Fruit fly (Drosophila melanogaster) whole organism, larva: ENCODE measurements around the gene Mettl3.
A peak's percentile ranks its signal among the peaks of the same experiment; 100 is the strongest.

ENCODE experiments used
- noc ChIP-seq: fragments of 200-800 bp; sonication (Bioruptor generic); optimal IDR thresholded peaks from 3 replicates; lab custom pipeline; 2019; ENCODE audit warnings: missing biosample characterization, mild to moderate bottlenecking, missing genetic modification characterization, moderate library complexity

Gene Mettl3

DNA sequence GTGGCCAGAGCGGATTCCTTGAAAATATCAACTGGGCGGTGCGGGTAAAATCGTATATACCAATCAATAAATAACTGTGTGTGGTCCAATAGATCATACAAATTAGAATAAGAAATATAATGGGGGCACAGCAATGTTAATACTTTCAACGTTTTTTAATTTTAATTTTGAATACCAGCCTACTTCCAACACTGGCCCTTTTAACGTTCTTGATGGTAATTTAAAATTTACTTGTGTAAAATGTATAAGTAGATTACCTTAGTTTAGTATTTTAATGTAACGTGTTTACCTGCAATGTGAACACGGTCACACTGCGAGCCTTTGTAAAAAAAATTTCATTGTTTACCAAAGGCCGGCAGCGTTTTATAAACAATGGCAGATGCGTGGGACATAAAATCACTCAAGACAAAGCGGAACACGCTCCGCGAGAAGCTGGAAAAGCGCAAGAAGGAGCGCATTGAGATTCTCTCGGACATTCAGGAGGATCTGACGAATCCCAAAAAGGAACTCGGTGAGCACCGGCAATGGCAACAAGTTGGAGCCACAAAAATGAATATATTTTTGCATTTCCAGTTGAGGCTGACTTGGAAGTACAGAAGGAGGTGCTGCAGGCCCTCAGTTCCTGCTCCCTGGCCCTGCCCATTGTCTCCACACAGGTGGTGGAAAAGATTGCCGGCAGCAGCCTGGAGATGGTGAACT is at the start of gene Mettl3, which contains the start of gene KrT95D:
TSS of gene Mettl3 (plus strand) at position 333 of the 699 bp plus-strand sequence.
TSS of gene KrT95D (minus strand) at position 3 of the 699 bp plus-strand sequence.
- TF ChIP-seq noc (tag; lab: Kevin White, UChicago) = no peak

DNA sequence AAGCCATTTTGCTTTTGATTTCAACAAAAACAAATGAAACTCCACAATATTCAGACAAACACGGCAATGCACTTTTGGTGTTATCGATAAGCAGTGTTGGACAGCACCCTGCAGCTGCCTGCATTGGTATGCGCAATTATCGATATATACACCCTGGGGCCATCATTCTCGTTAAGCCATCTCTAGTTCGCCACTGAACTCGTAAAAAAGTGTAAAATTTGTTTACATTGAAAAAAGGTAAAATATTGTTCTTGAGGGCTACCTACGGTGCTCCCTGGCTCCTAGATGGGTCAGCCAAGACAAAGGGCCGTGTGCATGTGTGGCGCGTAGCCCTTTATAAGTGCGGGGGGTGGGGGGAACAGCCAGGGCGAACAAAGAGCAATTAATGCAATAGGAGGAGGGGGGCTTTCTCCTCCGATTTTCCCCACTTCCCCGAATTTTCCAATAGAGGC is 45.5 kb upstream of the Mettl3 start, which contains the start of the genes CG13603 and CG5902:
TSS of gene CG13603 (minus strand) at position 91 of the 452 bp plus-strand sequence.
TSS of gene CG5902 (plus strand) at position 164 of the 452 bp plus-strand sequence.
- TF ChIP-seq noc (tag; lab: Kevin White, UChicago) = no peak

DNA sequence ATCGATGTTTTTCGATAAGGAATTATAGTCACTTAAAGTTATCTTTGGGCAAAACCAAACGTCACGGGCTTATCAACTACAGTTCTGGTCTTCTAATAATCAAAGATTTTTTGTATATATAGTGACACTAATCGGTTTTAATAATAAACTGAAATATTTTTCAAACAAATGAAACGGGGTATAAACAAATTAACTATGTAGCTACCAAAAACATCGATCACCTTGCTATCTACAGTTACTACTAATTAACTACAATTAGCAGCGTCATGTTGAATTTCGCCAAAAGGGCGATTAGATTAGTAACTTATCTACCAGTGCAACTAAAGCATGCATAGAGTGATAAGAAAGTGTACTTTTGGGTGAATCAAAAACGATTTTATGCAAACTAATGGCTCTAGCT is 40.6 kb upstream of the Mettl3 start:
- TF ChIP-seq noc (tag; lab: Kevin White, UChicago) = no peak

DNA sequence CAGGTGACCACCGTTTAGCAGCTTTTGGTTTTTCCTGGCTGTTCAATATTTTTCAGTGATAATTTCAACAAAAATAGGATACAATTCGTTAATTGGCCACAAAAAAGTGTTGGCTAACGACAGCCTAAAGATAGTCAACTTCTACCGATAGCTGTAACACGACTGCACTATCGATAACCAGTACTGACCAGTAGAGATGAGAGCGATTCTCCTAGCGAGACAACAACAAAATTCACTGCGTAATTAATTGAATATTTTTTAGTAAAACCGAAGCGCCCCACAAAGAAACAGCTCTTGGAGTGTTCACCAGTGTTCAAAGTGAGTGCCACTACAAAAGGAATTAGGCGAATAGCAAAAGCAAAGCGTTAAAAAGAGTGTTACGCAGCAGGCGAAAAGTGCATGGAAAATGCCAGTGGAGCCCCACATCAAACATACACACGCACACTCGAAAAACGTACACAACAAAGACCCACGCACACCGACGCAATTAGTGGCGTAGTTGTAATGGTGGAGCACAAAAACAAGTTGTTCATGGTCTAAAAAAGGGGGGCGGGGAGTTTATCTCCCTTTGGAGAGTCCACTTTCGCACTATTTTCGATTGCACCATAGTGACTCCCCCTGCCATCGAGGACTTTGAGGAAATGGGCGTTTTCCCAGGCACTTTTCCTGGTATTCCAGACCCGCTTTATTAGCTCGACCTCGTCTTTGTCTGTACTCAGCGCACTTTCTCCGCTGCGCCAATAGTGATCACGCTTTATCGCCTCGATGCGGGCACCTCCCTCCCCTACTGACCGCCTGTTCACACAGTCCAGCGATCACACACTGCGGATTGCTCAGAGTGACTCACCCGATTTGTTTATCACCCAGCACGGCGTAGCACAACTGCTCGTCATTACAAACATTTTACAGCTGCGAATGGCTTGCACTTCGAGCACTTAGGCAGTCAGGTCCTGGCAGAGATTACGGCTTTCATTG is 38.8 kb upstream of the Mettl3 start, which contains the start of the genes Epp and Rab7:
TSS of gene Epp (minus strand) at position 94 of the 975 bp plus-strand sequence.
TSS of gene Rab7 (plus strand) at position 186 of the 975 bp plus-strand sequence.
- TF ChIP-seq noc (tag; lab: Kevin White, UChicago) = peak; percentile 20

DNA sequence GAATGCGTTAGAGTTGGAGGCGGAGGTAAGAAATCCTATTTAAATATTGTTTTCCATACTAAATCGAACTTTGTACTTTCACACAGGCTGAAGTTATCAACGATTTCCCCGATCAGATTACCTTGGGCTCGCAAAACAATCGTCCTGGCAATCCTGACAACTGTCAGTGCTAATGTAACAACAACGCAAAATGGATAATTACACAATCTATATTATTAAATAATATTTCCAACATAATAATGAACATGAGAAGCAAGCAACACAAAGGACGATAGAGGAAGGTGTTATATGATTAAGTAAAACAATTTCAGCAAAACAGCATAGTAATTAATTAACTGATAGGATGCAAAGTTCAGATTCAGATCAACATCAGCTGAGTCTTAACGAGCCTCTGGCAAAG is 37.4 kb upstream of the Mettl3 start:
- no peak for TF ChIP-seq noc (tag; lab: Kevin White, UChicago)

DNA sequence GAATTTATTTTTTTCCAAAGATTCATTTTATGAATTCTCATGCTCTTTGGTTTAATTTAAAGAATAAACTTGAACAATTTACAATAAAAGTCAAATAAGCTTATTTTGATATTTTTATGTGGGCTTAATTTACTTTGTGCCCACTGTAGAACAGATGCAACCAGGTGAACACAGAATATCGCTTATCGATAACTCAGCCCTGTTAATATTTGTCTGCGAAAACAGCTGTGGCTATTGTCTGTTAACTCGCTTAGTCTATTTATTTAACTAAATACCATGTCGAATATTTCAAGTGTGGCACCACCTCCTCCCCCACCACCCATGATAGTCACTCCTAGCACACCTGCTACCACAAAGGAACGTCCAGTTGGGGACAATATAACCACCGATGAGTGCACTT is 36.5 kb upstream of the Mettl3 start, which contains the start of gene CG33108:
TSS of gene CG33108 (plus strand) at position 200 of the 400 bp plus-strand sequence.
- TF ChIP-seq noc (tag; lab: Kevin White, UChicago) = no peak

DNA sequence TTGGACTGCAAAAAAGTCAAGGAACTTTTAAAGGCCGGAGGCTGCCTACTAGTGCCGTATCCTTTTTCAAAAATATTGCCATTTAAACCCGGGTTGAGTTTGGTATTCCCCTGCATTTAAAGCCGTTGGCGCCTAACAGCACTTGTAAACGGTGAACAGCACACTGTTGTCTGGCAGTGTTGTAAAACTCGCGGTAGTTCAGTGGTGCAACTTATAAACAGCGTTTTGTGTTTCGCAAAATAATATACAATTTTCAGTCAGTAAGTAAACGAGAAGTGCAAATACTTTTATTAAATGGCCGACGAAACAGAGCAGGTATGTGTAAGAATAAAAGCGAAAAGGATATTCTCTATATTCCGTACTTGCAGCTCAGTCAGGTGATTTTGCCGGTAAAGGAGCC is 35.7 kb upstream of the Mettl3 start, which contains the start of gene LSm3:
TSS of gene LSm3 (plus strand) at position 39 of the 400 bp plus-strand sequence.
- TF ChIP-seq noc (tag; lab: Kevin White, UChicago) = no peak

DNA sequence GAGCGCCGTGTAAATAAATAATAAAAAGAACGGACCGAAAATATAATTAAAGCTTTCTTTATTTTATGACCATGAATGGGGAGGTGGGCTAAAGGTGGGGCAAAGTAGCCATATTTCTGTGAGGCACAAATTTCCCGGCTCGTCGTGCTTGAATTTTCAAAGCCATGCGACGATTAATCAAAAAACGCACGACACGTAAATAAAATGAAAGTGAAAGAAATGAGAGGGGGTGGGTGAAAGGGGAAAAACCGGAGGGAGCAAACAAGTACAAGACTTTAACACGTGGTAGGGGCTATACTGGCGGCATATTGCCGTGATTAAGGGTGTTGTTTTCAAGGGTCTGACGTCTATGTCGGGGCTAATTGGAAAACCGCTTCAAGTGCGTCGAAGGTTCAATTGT is 30.8 kb upstream of the Mettl3 start:
- TF ChIP-seq noc (tag; lab: Kevin White, UChicago) = no peak

DNA sequence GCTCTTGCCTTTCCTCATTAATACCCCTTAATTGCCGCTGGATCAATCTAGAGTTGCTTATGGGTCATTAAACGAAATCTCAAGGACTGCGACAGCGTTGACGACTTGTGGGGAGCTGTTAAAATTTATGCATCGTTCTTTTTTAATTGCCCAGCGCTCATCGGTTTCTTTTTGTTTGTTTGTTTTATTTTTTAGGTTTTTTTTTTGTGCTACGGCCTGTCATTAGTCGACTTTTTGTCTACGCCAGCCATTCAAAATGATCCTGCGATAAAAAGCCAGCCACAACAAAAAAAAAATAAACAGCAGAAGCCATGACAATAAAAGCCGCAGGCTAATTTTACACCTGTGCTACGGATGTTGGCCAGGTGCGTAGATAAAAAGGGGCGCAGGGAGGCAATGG is 28.0 kb upstream of the Mettl3 start:
- TF ChIP-seq noc (tag; lab: Kevin White, UChicago) = no peak

DNA sequence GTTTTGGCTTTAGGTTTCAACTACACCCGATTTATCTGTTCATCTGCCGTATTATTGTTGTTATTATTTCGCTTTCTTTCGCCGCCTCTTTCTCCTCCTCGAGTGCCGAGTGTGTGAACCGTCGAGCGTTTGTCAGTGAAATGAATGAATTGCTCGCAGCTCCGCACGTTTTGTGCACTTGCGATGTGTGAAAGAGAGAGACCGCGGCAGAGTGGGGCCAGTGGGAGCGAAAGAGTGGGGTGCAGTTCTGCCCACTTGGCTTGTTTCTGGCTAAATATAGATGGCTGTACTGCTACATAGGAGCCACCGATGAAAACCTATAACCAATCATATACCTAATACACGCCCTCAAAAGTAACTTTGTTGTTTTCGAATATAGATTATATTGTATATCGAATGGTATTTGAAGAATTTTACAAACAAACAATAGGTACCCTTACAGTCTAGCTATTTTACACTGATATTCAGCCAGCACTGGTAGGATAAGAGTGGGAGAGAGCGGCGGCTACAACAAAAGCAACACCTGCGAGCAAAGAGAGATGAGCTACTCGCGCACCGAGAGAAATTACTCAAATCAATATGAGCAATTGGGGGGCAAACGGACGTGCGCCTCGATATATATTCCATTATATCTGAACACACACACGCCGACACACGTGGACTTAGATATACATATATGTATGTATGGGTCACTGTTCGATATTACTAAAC is 25.4 kb upstream of the Mettl3 start:
- TF ChIP-seq noc (tag; lab: Kevin White, UChicago) = peak; percentile 42

DNA sequence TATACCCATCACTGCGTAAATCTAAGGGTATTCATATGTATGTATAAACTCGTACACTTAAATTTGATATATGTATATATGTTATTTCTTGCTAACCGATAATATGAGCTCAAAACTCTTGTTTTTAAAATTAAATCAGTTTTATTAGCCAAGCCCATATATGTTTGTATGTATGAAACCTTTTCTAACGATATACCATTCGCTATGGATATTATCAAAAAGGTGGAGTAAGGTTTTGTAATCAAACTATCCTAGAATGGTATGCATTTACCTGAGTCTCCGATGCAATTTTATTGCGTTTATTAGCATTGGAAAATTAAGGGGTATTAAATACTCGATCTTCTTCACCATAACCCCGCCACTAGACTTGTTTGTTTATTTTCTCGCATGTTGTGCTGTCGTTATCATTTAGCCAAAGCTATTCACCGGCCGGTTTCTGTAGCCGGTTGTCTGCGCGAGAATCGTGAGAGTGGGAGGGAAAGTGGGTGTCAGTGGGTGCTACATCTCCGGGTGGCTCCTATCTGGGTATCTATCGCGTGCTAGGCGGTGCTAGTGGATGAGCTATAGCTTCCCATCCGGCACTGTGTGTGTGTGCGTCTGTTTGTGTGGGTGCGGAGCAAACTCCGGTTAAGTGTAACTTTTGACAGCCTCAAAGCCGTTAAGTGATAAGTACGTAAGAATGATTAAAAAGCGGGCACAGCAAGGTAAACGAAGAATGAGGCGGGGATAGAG is 24.0 kb upstream of the Mettl3 start:
- TF ChIP-seq noc (tag; lab: Kevin White, UChicago) = peak; percentile 33

DNA sequence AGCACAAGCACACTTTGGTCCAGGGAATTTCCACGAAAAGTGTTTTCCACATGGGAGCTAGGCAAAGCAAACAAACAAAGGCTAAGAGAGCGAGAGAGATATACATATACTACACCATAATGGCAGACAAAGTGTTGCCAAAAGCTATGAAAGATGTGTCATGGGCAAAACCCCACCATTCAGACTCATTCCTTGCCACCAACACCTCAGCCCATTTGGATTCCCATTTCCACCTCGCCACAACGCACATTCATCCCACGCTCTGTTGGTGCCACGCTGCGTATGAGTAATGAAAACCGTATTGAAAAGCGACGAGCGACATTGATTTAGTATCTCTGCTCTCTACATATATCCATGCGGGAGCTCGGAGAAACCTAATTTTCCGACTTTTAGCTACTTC is 23.1 kb upstream of the Mettl3 start:
- TF ChIP-seq noc (tag; lab: Kevin White, UChicago) = no peak

DNA sequence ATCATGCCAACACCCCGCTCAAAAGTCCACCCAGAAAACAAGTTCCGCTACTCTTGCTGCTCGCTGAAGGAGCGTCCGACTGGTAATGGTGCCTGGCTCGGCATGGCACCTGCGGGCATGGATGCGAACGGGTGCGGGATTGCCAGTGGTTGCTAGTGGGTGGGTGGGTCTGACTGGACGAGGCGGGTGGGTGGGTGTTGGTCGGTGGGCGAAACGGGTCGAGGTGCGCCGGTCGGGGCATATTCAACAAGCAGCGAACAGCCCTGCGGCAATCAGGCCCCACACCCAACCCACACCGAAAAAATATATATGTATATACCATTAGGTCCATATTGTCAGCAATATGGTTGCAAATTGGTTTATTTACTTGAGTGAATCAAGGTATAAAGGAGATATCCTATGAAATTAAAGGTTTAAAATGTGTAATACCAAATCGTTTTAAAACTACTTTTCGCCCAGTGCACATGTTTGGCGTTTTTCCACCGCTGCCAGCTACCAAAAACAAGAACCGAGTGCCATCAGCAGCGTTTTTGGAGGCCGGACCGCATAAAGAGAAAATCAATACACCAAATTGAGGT is 21.2 kb upstream of the Mettl3 start:
- TF ChIP-seq noc (tag; lab: Kevin White, UChicago) = no peak
